Worm (Caenorhabditis elegans) whole organism, late embryonic: ENCODE measurements around the gene arrd-6.

Source experiments
- Y22D7AL.16 ChIP-seq: sonication (generic microtip); optimal IDR thresholded peaks from 2 replicates; lab custom pipeline; 2016; ENCODE audit warnings: missing genetic modification characterization, missing compliant biosample characterization
- elt-4 ChIP-seq: sonication (generic microtip); optimal IDR thresholded peaks from 2 replicates; lab custom pipeline; 2016; ENCODE audit warnings: missing genetic modification characterization, missing compliant biosample characterization
- nfya-1 ChIP-seq: sonication (generic microtip); optimal IDR thresholded peaks from 2 replicates; lab custom pipeline; 2017; ENCODE audit warnings: missing genetic modification characterization, mild to moderate bottlenecking, missing compliant biosample characterization, antibody characterized with exemption, moderate library complexity
- pha-4 ChIP-seq: fragments of 150-350 bp; optimal IDR thresholded peaks from 2 replicates; lab custom pipeline; 2018; ENCODE audit warnings: missing biosample characterization, missing genetic modification reagents, missing genetic modification characterization
- pqm-1 ChIP-seq: sonication (generic microtip); optimal IDR thresholded peaks from 2 replicates; lab custom pipeline; 2016; ENCODE audit warnings: missing genetic modification characterization, missing compliant biosample characterization
- sdc-2 ChIP-seq: sonication (generic microtip); optimal IDR thresholded peaks from 2 replicates; lab custom pipeline; 2016; ENCODE audit warnings: missing genotype, missing genetic modification characterization, missing compliant biosample characterization

ce11 chrII:11101171-11101570 lies 41.4 kb upstream of the arrd-6 start:
- TF ChIP-seq pqm-1 (no peak), nfya-1 (tag; lab: Kevin White, UChicago) (no peak), elt-4 (no peak), Y22D7AL.16 (no peak), pha-4 (tag; lab: Kevin White, UChicago) (no peak), sdc-2 (tag; lab: Kevin White, UChicago) (no peak)
